Fruit fly (Drosophila melanogaster): Measurements from ENCODE around the gene CG33099.

CG33099 gene

dm6 chr3R:22518285-22518684 is 12.1 kb downstream of the CG33099 start:
- TF ChIP-seq nmo (GFP tag; optimal IDR thresholded peaks at IDR 0.05), result no peak
- TF ChIP-seq ash1 (GFP tag; optimal IDR thresholded peaks at IDR 0.05), result peak; percentile 37
- peak; percentile 17 for TF ChIP-seq CG12071 (GFP tag; optimal IDR thresholded peaks at IDR 0.05)
- TF ChIP-seq CG8290 (GFP tag; optimal IDR thresholded peaks at IDR 0.05), result no peak
- peak in 1 of 2 experiments; percentile 62 for TF ChIP-seq CG8290 (tag; optimal IDR thresholded peaks at IDR 0.05)
- TF ChIP-seq Hmr (GFP tag; optimal IDR thresholded peaks at IDR 0.05), result peak; percentile 19
- TF ChIP-seq Gsc (GFP tag; IDR thresholded peaks at IDR 0.05), result no peak
- no peak for TF ChIP-seq HmgZ (tag; optimal IDR thresholded peaks at IDR 0.05)
- TF ChIP-seq CG6765 (GFP tag; optimal IDR thresholded peaks at IDR 0.05), result peak; percentile 46
- no peak for TF ChIP-seq stwl (tag; optimal IDR thresholded peaks at IDR 0.05)
- peak; percentile 16 for TF ChIP-seq BtbVII (GFP tag; optimal IDR thresholded peaks at IDR 0.05)
- TF ChIP-seq Rfx (GFP tag; IDR thresholded peaks at IDR 0.05), result peak; percentile 28; the same call in 1 of the 2 replicates
- TF ChIP-seq stc (GFP tag; IDR thresholded peaks at IDR 0.05), result no peak
- TF ChIP-seq Meics (GFP tag; optimal IDR thresholded peaks at IDR 0.05), result peak; percentile 8
- no peak for TF ChIP-seq CG4617 (GFP tag; optimal IDR thresholded peaks at IDR 0.05; ENCODE audit: borderline replicate concordance)
- TF ChIP-seq lab (GFP tag; optimal IDR thresholded peaks at IDR 0.05), result peak; percentile 80
- TF ChIP-seq schlank (tag; optimal IDR thresholded peaks at IDR 0.05), result peak; percentile 57
- TF ChIP-seq CG3281 (GFP tag; optimal IDR thresholded peaks at IDR 0.05), result peak; percentile 8
- 0 out of 2 replicates have a peak, but pooled peaks have one; percentile 22 for TF ChIP-seq Rx (GFP tag; IDR thresholded peaks at IDR 0.05)
- TF ChIP-seq Poxn (GFP tag; IDR thresholded peaks at IDR 0.05), result no peak
- TF ChIP-seq Adf1 (GFP tag; IDR thresholded peaks at IDR 0.05), result 0 out of 2 replicates have a peak, but pooled peaks have one; percentile 17
- TF ChIP-seq CG9437 (GFP tag; optimal IDR thresholded peaks at IDR 0.05), result no peak
- peak; percentile 0 for TF ChIP-seq CG1832 (GFP tag; optimal IDR thresholded peaks at IDR 0.05)
- TF ChIP-seq Med (GFP tag), result peak; percentile 78
- peak; percentile 39 for TF ChIP-seq Fer1 (GFP tag; optimal IDR thresholded peaks at IDR 0.05)
- peak; percentile 27 for TF ChIP-seq CG15514 (GFP tag; optimal IDR thresholded peaks at IDR 0.05)
- TF ChIP-seq CG7987 (GFP tag; optimal IDR thresholded peaks at IDR 0.05), result no peak
- peak; percentile 22 for TF ChIP-seq B-H2 (GFP tag; optimal IDR thresholded peaks at IDR 0.05)
- TF ChIP-seq CG2120 (GFP tag; optimal IDR thresholded peaks at IDR 0.05), result peak; percentile 12
- peak; percentile 31 for TF ChIP-seq sug (tag; optimal IDR thresholded peaks at IDR 0.05)
- TF ChIP-seq mirr (GFP tag; optimal IDR thresholded peaks at IDR 0.05), result peak; percentile 41
- TF ChIP-seq CG18599 (GFP tag; optimal IDR thresholded peaks at IDR 0.05), result peak; percentile 64

- TF ChIP-seq CG5245 (GFP tag; optimal IDR thresholded peaks at IDR 0.05) (no peak), lab (GFP tag; optimal IDR thresholded peaks at IDR 0.05) (peak; percentile 22), CG18599 (GFP tag; optimal IDR thresholded peaks at IDR 0.05) (peak; percentile 35), Sox102F (GFP tag; optimal IDR thresholded peaks at IDR 0.05) (peak; percentile 8), esg (GFP tag; conservative IDR thresholded peaks at IDR 0.05) (0 out of 2 replicates have a peak, but pooled peaks have one; percentile 19), Dbx (GFP tag; IDR thresholded peaks at IDR 0.05) (0 out of 3 replicates have a peak, but pooled peaks have one; percentile 11), Aef1 (GFP tag; IDR thresholded peaks at IDR 0.05) (0 out of 3 replicates have a peak, but pooled peaks have one; percentile 11), hkb (optimal IDR thresholded peaks at IDR 0.05) (no peak), hkb (GFP tag; IDR thresholded peaks at IDR 0.05) (0 out of 2 replicates have a peak, but pooled peaks have one; percentile 17), dysf (GFP tag; IDR thresholded peaks at IDR 0.05) (peak; percentile 46; the same call in 1 of the 3 replicates), dmrt99B (tag; optimal IDR thresholded peaks at IDR 0.05) (peak; percentile 19), Blimp-1 (GFP tag; optimal IDR thresholded peaks at IDR 0.05) (peak; percentile 10), CG7839 (tag; optimal IDR thresholded peaks at IDR 0.05) (peak; percentile 15), sens (GFP tag) (peak; percentile 75), dm (GFP tag; optimal IDR thresholded peaks at IDR 0.05) (no peak), ind (GFP tag; optimal IDR thresholded peaks at IDR 0.05) (peak; percentile 3), row (GFP tag; IDR thresholded peaks at IDR 0.05) (peak; percentile 29; the same call in 1 of the 3 replicates), CG16779 (GFP tag; IDR thresholded peaks at IDR 0.05) (no peak), CG2678 (tag; optimal IDR thresholded peaks at IDR 0.05) (peak; percentile 2), CG11504 (tag; optimal IDR thresholded peaks at IDR 0.05) (peak; percentile 17), Rfx (GFP tag; IDR thresholded peaks at IDR 0.05) (peak; percentile 54), CG2129 (GFP tag; IDR thresholded peaks at IDR 0.05; ENCODE audit: partially characterized antibody) (no peak)
These were observed 15.0 kb downstream of the CG33099 start for dm6 chr3R:22515384-22515783.

All from whole organism, embryonic.